Worm (Caenorhabditis elegans): ENCODE results near the gene cki-1.
A peak's percentile ranks its signal among the peaks of the same experiment; 100 is the strongest.

ce11 chrII:7850575-7850974 lies 39.5 kb downstream of the cki-1 start:
- no peak for TF ChIP-seq elt-2 (tag; optimal IDR thresholded peaks at IDR 0.05)
- no peak for TF ChIP-seq unc-62 (GFP tag; optimal IDR thresholded peaks at IDR 0.05)
- no peak for TF ChIP-seq pqm-1 (tag; optimal IDR thresholded peaks at IDR 0.05)
- no peak for TF ChIP-seq unc-39 (tag; optimal IDR thresholded peaks at IDR 0.05)
- no peak for TF ChIP-seq jun-1 (tag; optimal IDR thresholded peaks at IDR 0.05)
- TF ChIP-seq ceh-82 (tag; optimal IDR thresholded peaks at IDR 0.05) = no peak
- no peak for TF ChIP-seq aly-2 (tag; optimal IDR thresholded peaks at IDR 0.05)
- no peak for TF ChIP-seq nfya-1 (tag; optimal IDR thresholded peaks at IDR 0.05; ENCODE audit: insufficient read depth)
- no peak for TF ChIP-seq nhr-11 (tag; optimal IDR thresholded peaks at IDR 0.05)
- no peak for TF ChIP-seq nhr-77 (tag; optimal IDR thresholded peaks at IDR 0.05)
- TF ChIP-seq nhr-25 (tag; optimal IDR thresholded peaks at IDR 0.05) = peak; percentile 19
- TF ChIP-seq ztf-11 (tag; optimal IDR thresholded peaks at IDR 0.05) = no peak

Measured in whole organism, L3 larva.